Fruit fly (Drosophila melanogaster): Measurements from ENCODE around the gene Stt3A.

Gene Stt3A

DNA sequence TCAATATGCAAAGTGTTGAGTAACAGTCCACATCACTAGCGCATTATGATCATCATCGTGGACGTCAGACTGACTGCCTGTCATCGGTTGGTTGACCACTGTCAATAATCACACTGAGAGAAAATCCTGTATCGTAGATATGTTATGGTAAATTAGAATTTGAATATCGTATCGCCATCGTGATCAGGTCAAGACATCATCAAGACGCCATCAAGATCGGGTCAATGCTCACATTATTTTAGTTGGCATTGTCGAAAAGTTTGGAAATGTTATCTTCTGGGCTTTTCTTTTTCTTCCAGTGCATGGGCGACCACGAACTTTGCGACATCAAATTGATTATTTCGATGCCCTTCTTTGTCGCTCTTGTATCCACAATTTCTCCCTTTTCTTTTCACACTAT lies 5.3 kb upstream of the Stt3A start (continued):
- TF ChIP-seq Eip74EF (GFP tag; optimal IDR thresholded peaks at IDR 0.05): peak in 1 of 2 experiments; percentile 94
- no peak for TF ChIP-seq bbx (GFP tag; IDR thresholded peaks at IDR 0.05; ENCODE audit: partially characterized antibody)
- peak; percentile 93 for TF ChIP-seq pb (GFP tag; optimal IDR thresholded peaks at IDR 0.05)
- TF ChIP-seq CG11696 (GFP tag; IDR thresholded peaks at IDR 0.05): peak; percentile 76
- no peak for TF ChIP-seq pan (optimal IDR thresholded peaks at IDR 0.05)
- peak in 1 of 2 experiments; percentile 82 for TF ChIP-seq pan (GFP tag; optimal IDR thresholded peaks at IDR 0.05 in 1 of 2, IDR thresholded peaks at IDR 0.05 in 1 of 2)
- peak; percentile 72 for TF ChIP-seq CG5180 (GFP tag; optimal IDR thresholded peaks at IDR 0.05)
- TF ChIP-seq phol (tag; optimal IDR thresholded peaks at IDR 0.05): peak; percentile 92
- TF ChIP-seq CG9797 (GFP tag; optimal IDR thresholded peaks at IDR 0.05): no peak
- TF ChIP-seq CG31365 (tag; optimal IDR thresholded peaks at IDR 0.05): peak; percentile 73
- peak; percentile 77 for TF ChIP-seq CG17802 (tag; optimal IDR thresholded peaks at IDR 0.05)
- peak; percentile 80 for TF ChIP-seq twi (tag; optimal IDR thresholded peaks at IDR 0.05)
- peak; percentile 80 for TF ChIP-seq CG14441 (GFP tag; IDR thresholded peaks at IDR 0.05)
- peak; percentile 83 for TF ChIP-seq fd64A (GFP tag; optimal IDR thresholded peaks at IDR 0.05)
- TF ChIP-seq CG6765 (GFP tag; optimal IDR thresholded peaks at IDR 0.05): peak; percentile 80
- no peak for TF ChIP-seq amos (GFP tag; IDR thresholded peaks at IDR 0.05; ENCODE audit: partially characterized antibody)
- peak; percentile 75 for TF ChIP-seq CG3163 (GFP tag; optimal IDR thresholded peaks at IDR 0.05)
- no peak for TF ChIP-seq inv (GFP tag; IDR thresholded peaks at IDR 0.05; ENCODE audit: partially characterized antibody)
- peak; percentile 90 for TF ChIP-seq onecut (GFP tag; IDR thresholded peaks at IDR 0.05)
- peak; percentile 82 for TF ChIP-seq Fer1 (GFP tag; optimal IDR thresholded peaks at IDR 0.05)
- peak; percentile 93 for TF ChIP-seq CG17359 (tag; optimal IDR thresholded peaks at IDR 0.05)
- TF ChIP-seq CG3281 (GFP tag; optimal IDR thresholded peaks at IDR 0.05): peak; percentile 79
- peak; percentile 99 for TF ChIP-seq Med (GFP tag)
- no peak for TF ChIP-seq Trl (optimal IDR thresholded peaks at IDR 0.05)
- TF ChIP-seq Trl (GFP tag; optimal IDR thresholded peaks at IDR 0.05): peak; percentile 84
- TF ChIP-seq pita (GFP tag; optimal IDR thresholded peaks at IDR 0.05): no peak
- TF ChIP-seq btn (GFP tag; optimal IDR thresholded peaks at IDR 0.05): peak; percentile 88
- TF ChIP-seq exex (tag; optimal IDR thresholded peaks at IDR 0.05): peak; percentile 21
- TF ChIP-seq CG1792 (GFP tag; optimal IDR thresholded peaks at IDR 0.05): peak; percentile 78
- TF ChIP-seq chn (GFP tag; optimal IDR thresholded peaks at IDR 0.05): peak; percentile 90
- peak; percentile 87 for TF ChIP-seq CG18599 (GFP tag; optimal IDR thresholded peaks at IDR 0.05)
- TF ChIP-seq CG12236 (GFP tag; optimal IDR thresholded peaks at IDR 0.05): peak; percentile 65
- TF ChIP-seq CG7928 (GFP tag; optimal IDR thresholded peaks at IDR 0.05): peak; percentile 52
- TF ChIP-seq CG12219 (GFP tag; optimal IDR thresholded peaks at IDR 0.05): peak; percentile 94
- TF ChIP-seq TFAM (GFP tag; optimal IDR thresholded peaks at IDR 0.05): peak; percentile 31
- TF ChIP-seq eve (GFP tag; optimal IDR thresholded peaks at IDR 0.05): peak in 1 of 2 experiments; percentile 96
- TF ChIP-seq Awh (GFP tag; IDR thresholded peaks at IDR 0.05): peak; percentile 81
- peak; percentile 88 to 91 for TF ChIP-seq Pdp1 (GFP tag; optimal IDR thresholded peaks at IDR 0.05)
- TF ChIP-seq so (GFP tag; IDR thresholded peaks at IDR 0.05): peak; percentile 65; the same call in 2 of the 3 replicates
- peak; percentile 71 for TF ChIP-seq nau (GFP tag; optimal IDR thresholded peaks at IDR 0.05)
- peak; percentile 87 for TF ChIP-seq CG32767 (GFP tag; IDR thresholded peaks at IDR 0.05)
- TF ChIP-seq nerfin-2 (GFP tag; IDR thresholded peaks at IDR 0.05; ENCODE audit: partially characterized antibody): no peak
- TF ChIP-seq croc (GFP tag; conservative IDR thresholded peaks at IDR 0.05): peak; percentile 72
- peak; percentile 63 for TF ChIP-seq Drgx (GFP tag; IDR thresholded peaks at IDR 0.05)
- peak; percentile 12 for TF ChIP-seq CG7745 (tag; optimal IDR thresholded peaks at IDR 0.05)
- TF ChIP-seq CG10959 (GFP tag; IDR thresholded peaks at IDR 0.05): peak; percentile 81
- TF ChIP-seq ab (GFP tag; optimal IDR thresholded peaks at IDR 0.05): peak; percentile 79
- peak; percentile 94 for TF ChIP-seq nmo (GFP tag; optimal IDR thresholded peaks at IDR 0.05)
- peak; percentile 83 for TF ChIP-seq Rx (GFP tag; IDR thresholded peaks at IDR 0.05)
- peak; percentile 92 for TF ChIP-seq Xbp1 (GFP tag; optimal IDR thresholded peaks at IDR 0.05)
